Fruit fly (Drosophila melanogaster) whole organism, embryonic: ENCODE results near the gene tex.
A peak's percentile ranks its signal among the peaks of the same experiment; 100 is the strongest.

Experiments
- B-H2 ChIP-seq: fragments of 200-800 bp; sonication (Bioruptor generic); optimal IDR thresholded peaks from 2 replicates; lab custom pipeline; 2018; ENCODE audit warnings: missing biosample characterization, mild to moderate bottlenecking, missing genetic modification characterization
- CG11398 ChIP-seq: fragments of 200-800 bp; sonication (Bioruptor generic); optimal IDR thresholded peaks from 2 replicates; lab custom pipeline; 2016; ENCODE audit warnings: missing biosample characterization, missing genetic modification characterization
- CG11456 ChIP-seq: fragments of 200-800 bp; sonication (Bioruptor generic); IDR thresholded peaks from 3 replicates; pipeline ENCODE4 v1.3.6; 2022; ENCODE audit warnings: missing biosample characterization, missing genetic modification characterization
- CG11723 ChIP-seq: fragments of 200-800 bp; sonication (Bioruptor generic); optimal IDR thresholded peaks from 2 replicates; lab custom pipeline; 2017; ENCODE audit warnings: missing biosample characterization, mild to moderate bottlenecking, missing genetic modification characterization
- CG12104 ChIP-seq: fragments of 200-800 bp; sonication (Bioruptor generic); optimal IDR thresholded peaks from 3 replicates; lab custom pipeline; 2016; ENCODE audit warnings: missing biosample characterization, missing genetic modification characterization
- CG12769 ChIP-seq: fragments of 200-800 bp; sonication (Bioruptor generic); optimal IDR thresholded peaks from 2 replicates; lab custom pipeline; 2019; ENCODE audit warnings: missing biosample characterization, mild to moderate bottlenecking, missing genetic modification characterization, moderate library complexity
- CG15011 ChIP-seq: fragments of 200-800 bp; sonication (Bioruptor generic); optimal IDR thresholded peaks from 3 replicates; lab custom pipeline; 2018; ENCODE audit warnings: missing biosample characterization, mild to moderate bottlenecking, missing genetic modification characterization
- CG1529 ChIP-seq: fragments of 200-800 bp; sonication (Bioruptor generic); optimal IDR thresholded peaks from 3 replicates; lab custom pipeline; 2018; ENCODE audit warnings: missing biosample characterization, missing genetic modification characterization
- CG17802 ChIP-seq: fragments of 200-800 bp; sonication (Bioruptor generic); optimal IDR thresholded peaks from 2 replicates; lab custom pipeline; 2018; ENCODE audit warnings: missing biosample characterization, mild to moderate bottlenecking, missing genetic modification characterization, moderate library complexity
- CG17912 ChIP-seq: fragments of 200-800 bp; sonication (Bioruptor generic); optimal IDR thresholded peaks from 2 replicates; lab custom pipeline; 2018; ENCODE audit warnings: missing biosample characterization, mild to moderate bottlenecking, missing genetic modification characterization
- CG1792 ChIP-seq: fragments of 200-800 bp; sonication (Bioruptor generic); optimal IDR thresholded peaks from 2 replicates; lab custom pipeline; 2016; ENCODE audit warnings: missing biosample characterization, missing genetic modification characterization
- CG2120 ChIP-seq: fragments of 200-800 bp; sonication (Bioruptor generic); optimal IDR thresholded peaks from 3 replicates; lab custom pipeline; 2016; ENCODE audit warnings: missing biosample characterization, missing genetic modification characterization
- CG2875 ChIP-seq: fragments of 200-800 bp; sonication (Bioruptor generic); optimal IDR thresholded peaks from 2 replicates; lab custom pipeline; 2017; ENCODE audit warnings: missing biosample characterization, mild to moderate bottlenecking, missing genetic modification characterization, missing genetic modification reagents
- CG3995 ChIP-seq: fragments of 200-800 bp; sonication (Bioruptor generic); optimal IDR thresholded peaks from 3 replicates; lab custom pipeline; 2016; ENCODE audit warnings: missing biosample characterization, missing genetic modification characterization
- CG4820 ChIP-seq: fragments of 200-800 bp; sonication (Bioruptor generic); optimal IDR thresholded peaks from 3 replicates; lab custom pipeline; 2016; ENCODE audit warnings: missing biosample characterization, missing genetic modification characterization
- CG7963 ChIP-seq: fragments of 200-800 bp; sonication (Bioruptor generic); IDR thresholded peaks from 3 replicates; pipeline ENCODE4 v1.3.6; 2022; ENCODE audit warnings: missing biosample characterization, missing genetic modification characterization; ENCODE audit not compliant: partially characterized antibody
- CG8765 ChIP-seq: fragments of 200-800 bp; sonication (Bioruptor generic); IDR thresholded peaks from 2 replicates; pipeline ENCODE4 v1.3.6; 2022; ENCODE audit warnings: missing biosample characterization, missing genetic modification characterization
- CG9876 ChIP-seq: fragments of 200-800 bp; sonication (Bioruptor generic); optimal IDR thresholded peaks from 2 replicates; lab custom pipeline; 2016; ENCODE audit warnings: missing biosample characterization, missing genetic modification characterization
- CHES-1-like ChIP-seq: fragments of 200-800 bp; sonication (Bioruptor generic); optimal IDR thresholded peaks from 2 replicates; lab custom pipeline; 2016; ENCODE audit warnings: missing biosample characterization, missing genetic modification characterization
- CTCF ChIP-seq: fragments of 200-800 bp; sonication (Bioruptor generic); optimal IDR thresholded peaks from 2 replicates; lab custom pipeline; 2017; ENCODE audit warnings: missing biosample characterization, mild to moderate bottlenecking, missing genetic modification characterization, moderate library complexity
- Camta ChIP-seq: fragments of 200-800 bp; sonication (Bioruptor generic); optimal IDR thresholded peaks from 2 replicates; lab custom pipeline; 2016; ENCODE audit warnings: missing biosample characterization, missing genetic modification characterization
- Dll ChIP-seq: fragments of 200-800 bp; sonication (Bioruptor generic); IDR thresholded peaks from 4 replicates; pipeline ENCODE4 v1.3.6; 2022; ENCODE audit warnings: missing biosample characterization, missing genetic modification characterization; ENCODE audit not compliant: partially characterized antibody
- Doc3 ChIP-seq: fragments of 200-800 bp; sonication (Bioruptor generic); IDR thresholded peaks from 3 replicates; pipeline ENCODE4 v1.3.6; 2022; ENCODE audit warnings: missing biosample characterization, missing genetic modification characterization; ENCODE audit not compliant: partially characterized antibody
- Eip74EF ChIP-seq, 2 experiments: fragments of 200-800 bp in 1 of 2; fragments of >200 bp in 1 of 2; sonication (Bioruptor generic) in 1 of 2; optimal IDR thresholded peaks; 2 replicates each; lab custom pipeline; 2017 to 2019; ENCODE audit warnings: missing biosample characterization in 2 of 2, missing genetic modification characterization in 2 of 2, mild to moderate bottlenecking in 1 of 2, moderate library complexity in 1 of 2
- Hr39 ChIP-seq: fragments of >200 bp; optimal IDR thresholded peaks from 2 replicates; lab custom pipeline; 2017
- Hr51 ChIP-seq, 2 experiments: fragments of 200-800 bp; sonication (Bioruptor generic); optimal IDR thresholded peaks; 2 replicates in 1 of 2; 3 replicates in 1 of 2; lab custom pipeline; 2016 to 2018; ENCODE audit warnings: missing biosample characterization in 2 of 2, missing genetic modification characterization in 2 of 2, mild to moderate bottlenecking in 1 of 2, moderate library complexity in 1 of 2
- Jarid2 ChIP-seq: fragments of 200-800 bp; sonication (Bioruptor generic); optimal IDR thresholded peaks from 3 replicates; lab custom pipeline; 2017; ENCODE audit warnings: mild to moderate bottlenecking, missing biosample characterization, missing genetic modification reagents, missing genetic modification characterization
- Nf-YB ChIP-seq: fragments of 200-800 bp; sonication (Bioruptor generic); optimal IDR thresholded peaks from 3 replicates; lab custom pipeline; 2019; ENCODE audit warnings: missing biosample characterization, mild to moderate bottlenecking, missing genetic modification characterization, moderate library complexity
- NfI ChIP-seq: fragments of 200-800 bp; sonication (Bioruptor generic); optimal IDR thresholded peaks from 3 replicates; lab custom pipeline; 2018; ENCODE audit warnings: missing biosample characterization, mild to moderate bottlenecking, missing genetic modification characterization, moderate library complexity
- Opbp ChIP-seq: fragments of 200-800 bp; sonication (Bioruptor generic); IDR thresholded peaks from 3 replicates; pipeline ENCODE4 v1.3.6; 2022; ENCODE audit warnings: missing biosample characterization, missing genetic modification characterization; ENCODE audit not compliant: partially characterized antibody
- Ravus ChIP-seq: fragments of 200-800 bp; sonication (Bioruptor generic); IDR thresholded peaks from 2 replicates; pipeline ENCODE4 v1.3.6; 2022; ENCODE audit warnings: missing biosample characterization, missing genetic modification characterization
- Rx ChIP-seq: fragments of 200-800 bp; sonication (Bioruptor generic); IDR thresholded peaks from 2 replicates; pipeline ENCODE4 v1.3.6; 2022; ENCODE audit warnings: missing biosample characterization, missing genetic modification characterization
- Scr ChIP-seq: fragments of 200-800 bp; sonication (Bioruptor generic); IDR thresholded peaks from 2 replicates; pipeline ENCODE4 v1.3.6; 2022; ENCODE audit warnings: missing biosample characterization, missing genetic modification characterization; ENCODE audit not compliant: partially characterized antibody
- Sox100B ChIP-seq: fragments of 200-800 bp; sonication (Bioruptor generic); optimal IDR thresholded peaks from 3 replicates; lab custom pipeline; 2018; ENCODE audit warnings: missing biosample characterization, mild to moderate bottlenecking, missing genetic modification characterization
- abd-A ChIP-seq: fragments of 200-800 bp; sonication (Bioruptor generic); optimal IDR thresholded peaks from 3 replicates; lab custom pipeline; 2019; ENCODE audit warnings: missing biosample characterization, mild to moderate bottlenecking, missing genetic modification characterization, moderate library complexity
- ap ChIP-seq: fragments of 200-800 bp; sonication (Bioruptor generic); IDR thresholded peaks from 2 replicates; pipeline ENCODE4 v1.3.6; 2022; ENCODE audit warnings: missing biosample characterization, missing genetic modification characterization
- bcd ChIP-seq: fragments of 200-800 bp; sonication (Bioruptor generic); optimal IDR thresholded peaks from 2 replicates; lab custom pipeline; 2017; ENCODE audit warnings: missing biosample characterization, mild to moderate bottlenecking, missing genetic modification characterization
- dpn ChIP-seq, 2 experiments: fragments of 200-800 bp; sonication (Bioruptor generic); optimal IDR thresholded peaks; 3 replicates each; lab custom pipeline; 2016; ENCODE audit warnings: missing biosample characterization in 2 of 2, missing genetic modification characterization in 2 of 2
- en ChIP-seq: fragments of 200-800 bp; sonication (Bioruptor generic); optimal IDR thresholded peaks from 2 replicates; lab custom pipeline; 2016; ENCODE audit warnings: missing biosample characterization, missing genetic modification characterization
- exex ChIP-seq: fragments of 200-800 bp; sonication (Bioruptor generic); optimal IDR thresholded peaks from 4 replicates; lab custom pipeline; 2018; ENCODE audit warnings: missing biosample characterization, mild to moderate bottlenecking, missing genetic modification characterization, moderate library complexity
- fru ChIP-seq: fragments of >200 bp; optimal IDR thresholded peaks from 2 replicates; lab custom pipeline; 2017
- lilli ChIP-seq: fragments of 200-800 bp; sonication (Bioruptor generic); optimal IDR thresholded peaks from 3 replicates; lab custom pipeline; 2016; ENCODE audit warnings: missing biosample characterization, missing genetic modification characterization
- mirr ChIP-seq: fragments of 200-800 bp; sonication (Bioruptor generic); optimal IDR thresholded peaks from 3 replicates; lab custom pipeline; 2018; ENCODE audit warnings: missing biosample characterization, mild to moderate bottlenecking, missing genetic modification characterization
- mld ChIP-seq: fragments of 200-800 bp; sonication (Bioruptor generic); IDR thresholded peaks from 3 replicates; pipeline ENCODE4 v1.3.6; 2022; ENCODE audit warnings: missing biosample characterization, missing genetic modification characterization; ENCODE audit not compliant: partially characterized antibody
- pho ChIP-seq: fragments of 200-800 bp; sonication (Bioruptor generic); optimal IDR thresholded peaks from 2 replicates; lab custom pipeline; 2016; ENCODE audit warnings: missing biosample characterization, missing genetic modification characterization
- pita ChIP-seq: fragments of 200-800 bp; sonication (Bioruptor generic); optimal IDR thresholded peaks from 2 replicates; lab custom pipeline; 2017; ENCODE audit warnings: missing biosample characterization, mild to moderate bottlenecking, missing genetic modification characterization
- pzg ChIP-seq: fragments of 200-800 bp; sonication (Bioruptor generic); optimal IDR thresholded peaks from 3 replicates; lab custom pipeline; 2018; ENCODE audit warnings: missing biosample characterization, mild to moderate bottlenecking, missing genetic modification characterization, moderate library complexity
- row ChIP-seq: fragments of 200-800 bp; sonication (Bioruptor generic); IDR thresholded peaks from 3 replicates; pipeline ENCODE4 v1.3.6; 2022; ENCODE audit warnings: missing biosample characterization, missing genetic modification characterization
- sima ChIP-seq: fragments of 200-800 bp; sonication (Bioruptor generic); optimal IDR thresholded peaks from 2 replicates; lab custom pipeline; 2016; ENCODE audit warnings: missing biosample characterization, missing genetic modification characterization
- tup ChIP-seq: fragments of 200-800 bp; sonication (Bioruptor generic); optimal IDR thresholded peaks from 2 replicates; lab custom pipeline; 2016; ENCODE audit warnings: missing biosample characterization, mild to moderate bottlenecking, missing genetic modification characterization, moderate library complexity

Gene tex

DNA sequence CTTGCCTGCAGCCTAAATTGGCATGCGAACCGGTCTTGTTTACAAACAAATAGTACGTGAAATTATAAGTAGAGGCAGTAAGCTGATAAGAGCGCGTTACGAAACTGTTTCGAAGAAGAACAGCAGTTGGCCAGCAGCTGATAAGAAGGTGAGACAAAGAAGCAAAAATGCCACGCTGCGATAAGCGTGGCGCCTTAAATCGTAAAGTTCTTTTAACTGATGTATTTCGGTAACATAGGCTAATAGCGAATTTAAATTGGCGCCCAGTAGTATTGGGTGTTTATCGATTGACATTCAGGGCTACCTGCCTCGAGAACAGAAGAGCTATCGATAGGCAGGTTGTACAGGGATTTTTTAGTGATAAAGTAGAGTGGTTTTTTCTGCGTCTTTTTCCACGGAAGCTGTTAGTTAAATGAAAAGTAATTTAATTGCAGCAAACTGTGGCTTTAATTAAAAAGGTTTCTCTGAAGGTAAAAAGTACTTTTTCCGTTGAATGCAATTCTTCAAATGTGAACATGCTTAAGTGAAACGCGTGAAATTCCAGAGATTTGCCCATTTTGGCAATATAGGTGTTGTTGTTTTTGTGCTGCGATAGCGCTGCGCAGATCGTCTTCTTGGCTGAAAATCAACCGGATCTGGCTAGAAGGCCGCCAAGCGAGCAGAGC, 48.3 kb upstream of the tex start, which contains the start of gene stck (continued):
- TF ChIP-seq Eip74EF (GFP tag; optimal IDR thresholded peaks at IDR 0.05; lab: Kevin White, UChicago) (no peak), CG17802 (no peak), CG3995 (GFP tag; lab: Kevin White, UChicago) (no peak), CG11456 (no peak), NfI (GFP tag; lab: Kevin White, UChicago) (no peak), Doc3 (0 out of 3 replicates have a peak, but pooled peaks have one; percentile 26), Dll (GFP tag; lab: Robert Waterston, UW) (peak; percentile 50; the same call in 2 of the 4 replicates), lilli (GFP tag; lab: Kevin White, UChicago) (no peak), CG11723 (GFP tag; lab: Kevin White, UChicago) (no peak), pzg (GFP tag; lab: Kevin White, UChicago) (peak; percentile 90), Hr51 (GFP tag; optimal IDR thresholded peaks at IDR 0.05; lab: Kevin White, UChicago) (no peak), CG15011 (GFP tag; lab: Kevin White, UChicago) (no peak), abd-A (tag; lab: Kevin White, UChicago) (peak; percentile 5), mld (GFP tag; lab: Robert Waterston, UW) (no peak), bcd (GFP tag; lab: Kevin White, UChicago) (peak; percentile 4), Nf-YB (no peak), Sox100B (GFP tag; lab: Kevin White, UChicago) (no peak), CHES-1-like (GFP tag; lab: Kevin White, UChicago) (no peak), CG11398 (GFP tag; lab: Kevin White, UChicago) (no peak), CG12104 (no peak), CG2875 (no peak), sima (no peak), row (GFP tag; lab: Robert Waterston, UW) (peak; percentile 54; the same call in 2 of the 3 replicates), CG1529 (GFP tag; lab: Kevin White, UChicago) (no peak), B-H2 (no peak), ap (GFP tag; lab: Robert Waterston, UW) (no peak), CTCF (no peak), Ravus (GFP tag; lab: Robert Waterston, UW) (no peak), CG2120 (peak; percentile 30), Scr (GFP tag; lab: Robert Waterston, UW) (peak; percentile 61), tup (GFP tag; lab: Kevin White, UChicago) (no peak), CG12769 (tag; lab: Kevin White, UChicago) (no peak), fru (lab: Kevin White, UChicago) (no peak), Hr39 (no peak), CG17912 (GFP tag; lab: Kevin White, UChicago) (peak; percentile 18), Opbp (peak; percentile 61), CG1792 (GFP tag; lab: Kevin White, UChicago) (no peak), Jarid2 (GFP tag; lab: Kevin White, UChicago) (no peak), Camta (no peak), CG7963 (GFP tag; lab: Robert Waterston, UW) (peak; percentile 74; the same call in 2 of the 3 replicates), exex (tag; lab: Kevin White, UChicago) (peak; percentile 80), CG8765 (no peak), pita (GFP tag; lab: Kevin White, UChicago) (no peak), CG4820 (GFP tag; lab: Kevin White, UChicago) (no peak), en (GFP tag; lab: Kevin White, UChicago) (no peak), pho (GFP tag; lab: Kevin White, UChicago) (peak; percentile 7), Rx (GFP tag; lab: Robert Waterston, UW) (no peak), CG9876 (GFP tag; lab: Kevin White, UChicago) (no peak), mirr (peak; percentile 97), dpn (GFP tag; optimal IDR thresholded peaks at IDR 0.05; lab: Kevin White, UChicago) (peak in 1 of 2 experiments; percentile 13)
